Fruit fly (Drosophila melanogaster): ENCODE data around the gene daed.
A peak's percentile ranks its signal among the peaks of the same experiment; 100 is the strongest.

daed gene

DNA sequence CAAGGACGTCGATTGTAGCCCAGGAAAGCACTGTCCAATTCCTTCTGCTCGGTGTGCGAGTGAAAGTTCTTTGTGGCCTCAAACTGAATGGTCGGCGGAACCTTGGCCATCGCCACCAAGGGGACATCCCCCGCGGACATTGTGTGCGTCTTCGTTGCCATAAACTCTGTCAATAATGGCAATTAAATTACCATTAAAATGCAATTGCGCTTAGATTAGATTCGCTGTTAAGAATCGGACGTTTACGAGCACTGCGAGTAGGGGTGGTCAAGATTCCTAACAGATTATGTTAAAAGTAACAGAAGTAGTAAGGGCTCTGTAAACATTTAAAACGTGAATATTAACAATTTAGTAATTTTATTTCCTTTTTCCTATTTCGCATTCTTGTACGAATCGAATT lies at the start of gene daed (continued):
- TF ChIP-seq CG13287 (GFP tag; IDR thresholded peaks at IDR 0.05; ENCODE audit: partially characterized antibody): peak; percentile 22; the same call in 1 of the 2 replicates
- TF ChIP-seq abd-A (tag; optimal IDR thresholded peaks at IDR 0.05): peak; percentile 58
- TF ChIP-seq CG11695 (GFP tag; IDR thresholded peaks at IDR 0.05): no peak
- TF ChIP-seq Dad (GFP tag; optimal IDR thresholded peaks at IDR 0.05): no peak

DNA sequence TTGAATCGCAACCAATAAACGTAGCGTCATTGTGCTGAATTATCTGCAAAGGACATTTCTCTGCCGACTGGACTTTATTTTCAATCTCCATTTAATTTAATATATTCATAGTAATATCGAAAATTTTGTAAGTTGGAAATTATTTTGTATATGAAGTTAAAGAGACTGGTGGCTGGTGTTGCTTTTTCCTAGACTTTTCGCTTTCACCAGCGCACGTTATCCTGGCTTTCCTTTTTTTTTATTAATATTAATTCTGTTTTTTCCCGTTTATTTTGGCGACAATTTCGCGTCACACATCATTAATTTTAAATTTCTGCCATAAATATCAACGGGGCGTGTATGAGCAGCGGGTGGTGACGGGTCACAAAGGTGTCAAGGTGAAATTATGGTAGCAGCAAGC lies 49.1 kb upstream of the daed start, which contains the start of gene CG34049:
Gene CG34049 (minus strand): TSS at position 101 of the 400 bp plus-strand sequence.
- TF ChIP-seq HLH54F (GFP tag; optimal IDR thresholded peaks at IDR 0.05) (no peak), Oli (tag; optimal IDR thresholded peaks at IDR 0.05) (no peak), CG11695 (GFP tag; IDR thresholded peaks at IDR 0.05) (no peak), nom (GFP tag; optimal IDR thresholded peaks at IDR 0.05) (no peak), hbn (GFP tag; IDR thresholded peaks at IDR 0.05; ENCODE audit: partially characterized antibody) (no peak), CG14441 (GFP tag; IDR thresholded peaks at IDR 0.05) (no peak), CG4820 (GFP tag; optimal IDR thresholded peaks at IDR 0.05) (no peak), CG3065 (GFP tag; optimal IDR thresholded peaks at IDR 0.05) (no peak), Dek (tag; optimal IDR thresholded peaks at IDR 0.05) (no peak), CG11093 (GFP tag; IDR thresholded peaks at IDR 0.05) (no peak), dm (GFP tag; optimal IDR thresholded peaks at IDR 0.05) (no peak), Aef1 (GFP tag; IDR thresholded peaks at IDR 0.05) (no peak), Dip3 (GFP tag; optimal IDR thresholded peaks at IDR 0.05) (no peak), btn (GFP tag; optimal IDR thresholded peaks at IDR 0.05) (no peak), CG7372 (GFP tag; IDR thresholded peaks at IDR 0.05) (no peak), NFAT (GFP tag; IDR thresholded peaks at IDR 0.05) (no peak)

DNA sequence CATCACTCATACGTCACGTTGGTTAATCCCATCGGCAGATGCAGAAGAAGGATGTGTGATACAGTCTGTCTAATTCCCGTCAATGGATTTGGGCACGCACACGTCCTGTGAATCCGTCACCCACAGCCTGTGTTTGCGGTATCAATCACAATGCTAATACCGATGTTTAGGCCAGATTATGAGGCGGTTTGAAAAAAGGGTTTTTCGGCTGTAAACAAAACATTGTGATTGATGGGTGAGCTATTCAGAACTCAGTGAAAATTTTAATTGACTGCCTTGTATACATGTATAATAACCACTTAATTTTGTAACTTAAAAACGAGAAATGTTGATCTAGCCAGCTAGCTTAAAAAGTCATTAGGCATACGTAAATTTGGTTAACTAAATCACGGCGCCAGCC lies 47.0 kb upstream of the daed start, which contains the start of gene CG4270:
Gene CG4270 (plus strand): TSS at position 301 of the 400 bp plus-strand sequence.
- TF ChIP-seq CG2199 (GFP tag; IDR thresholded peaks at IDR 0.05) (no peak), unc-4 (GFP tag; IDR thresholded peaks at IDR 0.05; ENCODE audit: partially characterized antibody) (no peak), CG2678 (tag; optimal IDR thresholded peaks at IDR 0.05) (no peak), bab2 (GFP tag; optimal IDR thresholded peaks at IDR 0.05) (no peak), Ssrp (tag; optimal IDR thresholded peaks at IDR 0.05) (no peak), CG1647 (GFP tag; optimal IDR thresholded peaks at IDR 0.05) (no peak)

DNA sequence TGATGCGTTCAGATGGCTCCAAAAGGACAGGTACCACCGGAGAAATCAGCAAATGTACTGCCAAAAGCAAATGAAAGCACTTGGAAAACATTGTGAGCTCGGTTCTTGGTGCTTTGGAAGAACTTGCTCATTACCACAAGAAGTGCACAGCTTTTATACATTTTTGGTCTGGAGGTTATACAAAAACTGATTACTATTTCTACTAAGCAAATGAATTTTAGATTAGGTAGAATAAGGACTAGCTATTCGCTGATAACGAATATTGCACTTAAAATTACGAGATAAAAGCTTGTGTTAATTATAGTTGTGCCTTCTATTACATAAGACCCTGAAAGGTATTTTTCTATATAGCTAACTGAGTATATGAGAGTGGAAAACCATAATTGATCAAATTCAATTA lies 38.8 kb upstream of the daed start, which contains the start of gene Send1:
Gene Send1 (minus strand): TSS at position 101 of the 400 bp plus-strand sequence.
- TF ChIP-seq ERR (GFP tag; optimal IDR thresholded peaks at IDR 0.05) (no peak), unpg (GFP tag; optimal IDR thresholded peaks at IDR 0.05) (no peak), sug (tag; optimal IDR thresholded peaks at IDR 0.05) (no peak), E2f1 (GFP tag; IDR thresholded peaks at IDR 0.05) (no peak), CG4360 (GFP tag; IDR thresholded peaks at IDR 0.05) (no peak), cg (GFP tag; optimal IDR thresholded peaks at IDR 0.05) (no peak), HHEX (GFP tag; optimal IDR thresholded peaks at IDR 0.05) (no peak), CG15601 (tag; optimal IDR thresholded peaks at IDR 0.05) (no peak), ro (GFP tag; IDR thresholded peaks at IDR 0.05) (no peak), luna (GFP tag; optimal IDR thresholded peaks at IDR 0.05) (no peak), Bteb2 (GFP tag; optimal IDR thresholded peaks at IDR 0.05) (no peak), inv (GFP tag; IDR thresholded peaks at IDR 0.05; ENCODE audit: partially characterized antibody) (no peak), fd96Cb (tag; optimal IDR thresholded peaks at IDR 0.05) (no peak), Drgx (GFP tag; IDR thresholded peaks at IDR 0.05) (no peak), amos (GFP tag; IDR thresholded peaks at IDR 0.05; ENCODE audit: partially characterized antibody) (no peak)
